Fruit fly (Drosophila melanogaster) Kc167 (cell line): ENCODE data around the gene chas.

Source experiments
- Myc ChIP-seq: fragments of >200 bp; optimal IDR thresholded peaks from 2 replicates; lab custom pipeline; 2017; ENCODE audit warnings: missing external identifiers
- Sin3A ChIP-seq: fragments of >200 bp; optimal IDR thresholded peaks from 2 replicates; lab custom pipeline; 2018; ENCODE audit warnings: missing external identifiers
- h ChIP-seq: fragments of >200 bp; optimal IDR thresholded peaks from 3 replicates; lab custom pipeline; 2018; ENCODE audit warnings: missing external identifiers
- insv ChIP-seq: fragments of >200 bp; optimal IDR thresholded peaks from 3 replicates; lab custom pipeline; 2018; ENCODE audit warnings: missing external identifiers
- psq ChIP-seq: fragments of >200 bp; optimal IDR thresholded peaks from 2 replicates; lab custom pipeline; 2017; ENCODE audit warnings: missing external identifiers
- ttk ChIP-seq: sonication (Bioruptor generic); optimal IDR thresholded peaks from 2 replicates; lab custom pipeline; 2017; ENCODE audit warnings: missing external identifiers

Gene chas

DNA sequence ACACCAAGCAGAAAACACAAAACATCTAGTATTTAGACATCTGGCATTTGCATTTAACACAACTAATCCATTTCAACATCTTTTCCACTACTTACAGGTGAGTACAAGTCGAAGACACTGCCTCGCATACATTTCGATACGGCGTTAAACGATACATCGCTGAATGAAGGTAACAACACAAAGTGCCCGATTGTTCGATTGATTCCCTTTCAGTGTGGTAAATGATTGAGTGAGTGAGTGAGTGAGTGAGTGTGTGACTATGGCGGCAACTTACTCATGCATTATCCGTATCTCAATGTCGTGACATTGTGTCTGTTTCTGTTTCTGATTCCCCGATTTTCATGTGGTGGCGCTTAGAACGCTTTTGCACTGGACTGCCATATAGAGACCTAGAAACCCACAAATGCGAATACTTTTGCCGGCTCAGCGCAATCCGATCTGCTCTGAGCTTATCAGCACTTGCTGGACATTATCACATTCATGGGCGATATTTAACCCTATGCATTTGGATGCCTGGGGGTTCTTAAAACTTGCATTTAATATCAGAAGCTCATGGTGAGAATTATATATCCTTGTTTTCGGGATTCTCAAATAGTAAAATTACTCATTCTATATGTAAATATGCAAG lies 37.7 kb upstream of the chas start:
- TF ChIP-seq insv (no peak), h (lab: Kevin White, UChicago) (no peak), Sin3A (lab: Kevin White, UChicago) (no peak), psq (lab: Kevin White, UChicago) (no peak), ttk (lab: Kevin White, UChicago) (no peak), Myc (lab: Kevin White, UChicago) (no peak)

DNA sequence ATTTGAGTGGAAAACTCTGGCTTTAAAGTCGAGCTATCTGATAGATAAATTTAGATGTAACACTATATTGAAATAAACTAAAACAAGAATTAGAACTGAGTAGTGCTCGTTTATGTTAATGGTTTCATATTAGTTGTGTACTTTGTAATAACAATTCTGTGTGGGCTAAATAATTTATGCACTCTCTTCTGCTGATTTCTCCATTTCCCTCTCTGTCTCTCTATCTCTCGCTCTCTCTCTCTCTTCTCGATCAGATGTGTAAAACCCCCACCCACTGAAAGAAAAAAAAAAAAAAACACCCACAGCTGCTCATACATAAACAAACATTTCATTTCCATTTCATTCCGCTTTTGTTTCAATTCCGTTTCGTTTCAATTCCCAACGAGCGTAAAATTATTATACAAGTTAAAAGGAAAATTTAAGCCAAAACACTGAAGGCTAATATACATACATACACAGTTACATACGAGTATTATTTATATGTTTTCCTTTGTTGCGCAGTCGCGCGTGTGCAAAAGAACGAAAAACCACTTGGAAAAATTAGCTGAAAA lies 35.2 kb upstream of the chas start:
- no peak for TF ChIP-seq h (lab: Kevin White, UChicago)
- no peak for TF ChIP-seq ttk (lab: Kevin White, UChicago)
- no peak for TF ChIP-seq insv
- TF ChIP-seq Sin3A (lab: Kevin White, UChicago) = no peak
- no peak for TF ChIP-seq psq (lab: Kevin White, UChicago)
- TF ChIP-seq Myc (lab: Kevin White, UChicago) = no peak

DNA sequence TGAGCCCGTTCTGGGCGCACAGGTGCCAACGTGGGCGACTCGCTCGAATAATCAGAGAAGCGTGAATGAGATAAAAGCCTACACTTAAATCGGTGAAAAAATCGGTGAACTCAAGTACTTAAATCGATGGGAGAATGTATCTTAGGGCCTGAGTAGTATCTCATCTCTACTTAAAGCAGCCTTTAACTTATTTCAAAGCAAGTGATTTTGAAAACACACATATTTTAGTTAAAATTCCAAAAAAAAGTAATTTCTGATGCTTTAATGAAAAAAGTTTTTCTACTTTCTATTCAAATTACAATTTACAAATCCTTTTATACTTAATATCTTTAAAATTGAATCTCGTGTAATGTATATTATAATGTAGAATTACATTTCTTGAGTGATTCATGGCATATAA lies 34.2 kb upstream of the chas start:
- TF ChIP-seq h (lab: Kevin White, UChicago) (no peak), ttk (lab: Kevin White, UChicago) (no peak), insv (no peak), Myc (lab: Kevin White, UChicago) (no peak), Sin3A (lab: Kevin White, UChicago) (no peak), psq (lab: Kevin White, UChicago) (no peak)

DNA sequence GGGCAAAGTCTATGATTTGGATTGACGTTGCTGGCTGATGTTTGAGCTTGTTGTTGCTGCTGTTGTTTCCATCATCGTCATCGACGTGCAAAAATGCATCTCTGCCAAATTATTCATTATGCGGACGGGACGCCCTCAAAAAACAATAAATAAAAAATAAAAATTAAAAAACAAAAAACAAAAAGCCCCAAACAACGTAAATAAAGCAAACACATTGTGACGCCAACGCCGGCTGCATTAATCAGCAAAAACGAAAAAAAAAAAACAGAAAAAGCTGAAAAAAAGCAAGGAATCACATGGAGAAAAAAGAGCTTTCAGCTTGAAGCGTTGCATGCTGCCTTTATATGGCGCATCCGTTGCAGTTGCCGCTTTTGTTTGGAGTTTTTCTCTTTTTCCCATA lies 33.5 kb upstream of the chas start:
- TF ChIP-seq insv = no peak
- no peak for TF ChIP-seq Sin3A (lab: Kevin White, UChicago)
- no peak for TF ChIP-seq Myc (lab: Kevin White, UChicago)
- no peak for TF ChIP-seq ttk (lab: Kevin White, UChicago)
- TF ChIP-seq psq (lab: Kevin White, UChicago) = no peak

DNA sequence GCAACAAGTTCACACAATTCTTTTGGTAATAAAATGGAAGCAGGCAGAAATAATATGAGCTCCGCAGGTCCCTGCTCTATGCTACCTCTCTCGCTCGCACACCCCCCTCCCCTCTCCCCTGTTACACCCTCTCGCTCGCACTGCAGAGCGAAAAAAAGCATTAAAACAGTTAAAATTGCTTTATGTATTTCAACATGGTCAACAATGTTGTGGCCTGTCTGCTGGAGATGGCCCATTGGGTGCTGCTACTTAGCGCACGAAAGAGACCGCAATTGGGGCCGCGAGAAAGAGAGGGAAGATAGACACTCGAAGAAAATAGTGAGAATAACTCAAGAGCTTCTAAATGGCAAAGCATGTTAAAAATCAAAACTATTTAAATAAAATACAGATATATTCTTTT lies 29.8 kb upstream of the chas start:
- TF ChIP-seq h (lab: Kevin White, UChicago) = no peak
- no peak for TF ChIP-seq Myc (lab: Kevin White, UChicago)
- no peak for TF ChIP-seq Sin3A (lab: Kevin White, UChicago)
- no peak for TF ChIP-seq ttk (lab: Kevin White, UChicago)
- TF ChIP-seq insv = no peak

DNA sequence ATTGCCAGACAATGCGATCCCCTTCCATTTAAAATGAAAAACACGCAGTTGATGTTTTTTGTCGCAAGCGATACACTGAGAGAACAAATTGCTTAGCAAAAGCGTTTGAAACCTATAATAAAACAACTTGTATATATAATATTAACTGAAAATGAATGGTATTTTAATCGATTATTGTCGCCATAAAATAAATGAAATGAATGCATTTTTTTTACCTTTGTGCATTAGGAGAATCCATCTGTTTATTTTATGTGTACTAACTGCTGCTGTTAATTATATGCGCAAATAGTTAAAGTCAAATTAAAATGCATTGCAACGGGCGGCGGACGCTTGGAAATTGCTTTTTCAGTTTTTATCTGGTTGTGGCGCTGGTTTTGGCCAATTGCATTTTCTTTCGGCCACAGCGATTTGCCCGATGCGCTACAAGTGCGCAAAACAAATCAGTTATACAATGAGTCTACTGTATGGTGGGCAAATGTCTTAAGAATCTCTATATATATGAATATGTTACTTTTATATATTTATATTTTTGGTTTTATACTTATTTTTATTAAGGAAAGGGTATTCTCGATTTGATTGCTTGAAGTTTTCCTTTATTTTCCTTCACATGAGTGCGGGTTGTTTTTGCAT lies 28.1 kb upstream of the chas start:
- no peak for TF ChIP-seq Myc (lab: Kevin White, UChicago)
- TF ChIP-seq ttk (lab: Kevin White, UChicago) = no peak
- TF ChIP-seq Sin3A (lab: Kevin White, UChicago) = no peak
- no peak for TF ChIP-seq insv
- no peak for TF ChIP-seq h (lab: Kevin White, UChicago)
- TF ChIP-seq psq (lab: Kevin White, UChicago) = no peak

DNA sequence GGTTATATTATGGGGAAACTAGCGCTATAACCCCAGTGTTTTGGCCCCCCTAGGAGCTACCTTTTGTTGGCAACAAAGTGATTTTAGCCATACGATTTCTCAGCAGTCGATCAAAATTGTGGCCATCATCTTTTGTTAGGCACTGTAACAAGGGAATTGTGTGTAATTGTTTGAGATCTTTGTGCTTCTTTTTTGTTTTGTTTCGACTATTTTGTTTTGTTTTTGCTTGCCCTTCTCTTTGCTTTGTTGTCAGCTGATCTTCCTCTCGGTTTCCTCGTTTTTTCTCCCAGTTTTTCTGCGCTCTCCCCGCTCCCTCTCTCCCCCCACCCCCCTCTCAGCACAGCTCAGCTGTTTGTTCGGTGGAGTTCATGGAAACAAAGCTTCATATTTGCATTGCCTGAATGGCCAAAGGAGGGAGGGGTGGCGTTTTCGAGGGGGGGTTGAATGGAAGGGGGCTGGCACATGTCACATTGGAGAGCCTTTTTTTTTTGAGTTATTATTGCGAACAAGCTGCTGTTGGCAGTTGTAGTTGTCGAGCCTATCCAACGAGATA lies 27.5 kb upstream of the chas start:
- TF ChIP-seq ttk (lab: Kevin White, UChicago) = no peak
- TF ChIP-seq Sin3A (lab: Kevin White, UChicago) = no peak
- no peak for TF ChIP-seq Myc (lab: Kevin White, UChicago)
- no peak for TF ChIP-seq h (lab: Kevin White, UChicago)
- no peak for TF ChIP-seq psq (lab: Kevin White, UChicago)
- TF ChIP-seq insv = no peak

DNA sequence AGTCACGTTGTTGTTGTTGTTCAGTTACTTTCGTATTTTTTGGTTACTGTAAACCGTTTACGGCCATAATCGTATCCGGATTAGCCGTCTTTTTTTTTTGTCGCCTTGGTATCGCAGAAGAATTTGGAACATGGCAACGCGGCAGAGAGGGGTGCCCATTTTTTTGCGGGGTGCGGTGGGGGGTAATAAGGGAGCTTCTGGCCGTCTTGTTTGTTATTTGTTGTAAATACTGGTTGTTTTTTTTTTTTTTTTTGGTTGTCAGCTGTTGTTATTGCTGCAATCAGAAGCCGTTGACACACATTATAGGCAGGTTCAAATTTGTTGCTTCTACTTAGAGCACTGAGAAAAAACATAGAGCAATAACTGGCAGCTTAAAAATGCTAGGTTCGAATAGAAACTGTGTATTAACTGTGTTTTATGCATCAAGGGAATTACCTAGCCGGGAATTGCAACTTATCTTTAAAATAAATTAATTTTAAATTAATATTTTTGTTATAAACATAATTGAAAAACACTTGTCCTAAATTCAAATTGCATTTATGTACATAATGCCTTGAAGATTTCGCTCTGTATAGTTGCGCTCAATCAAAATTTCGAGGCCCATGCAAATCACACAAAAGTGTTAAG lies 25.9 kb upstream of the chas start:
- no peak for TF ChIP-seq psq (lab: Kevin White, UChicago)

DNA sequence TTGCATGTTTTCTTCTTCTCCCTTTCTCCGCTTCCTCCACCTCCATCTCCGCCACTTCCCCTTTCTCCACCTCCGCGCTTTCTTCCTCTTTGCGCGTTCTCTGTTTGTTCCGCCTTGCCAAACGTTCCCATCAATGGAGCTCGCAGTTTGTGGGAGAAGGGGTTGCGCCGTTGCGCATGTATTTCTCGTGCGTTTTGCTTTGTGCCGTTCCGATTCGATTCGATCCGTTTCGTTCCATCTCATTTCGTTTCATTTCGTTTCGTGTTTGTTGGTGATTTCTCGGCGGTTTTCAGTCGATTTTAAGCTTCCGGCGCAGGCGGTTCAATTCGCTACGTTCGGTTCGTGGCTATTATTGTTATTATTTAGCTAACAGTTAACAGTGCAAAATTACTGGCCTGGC lies 24.4 kb upstream of the chas start:
- TF ChIP-seq h (lab: Kevin White, UChicago) (no peak), insv (no peak), psq (lab: Kevin White, UChicago) (no peak), Myc (lab: Kevin White, UChicago) (no peak), Sin3A (lab: Kevin White, UChicago) (no peak), ttk (lab: Kevin White, UChicago) (no peak)

DNA sequence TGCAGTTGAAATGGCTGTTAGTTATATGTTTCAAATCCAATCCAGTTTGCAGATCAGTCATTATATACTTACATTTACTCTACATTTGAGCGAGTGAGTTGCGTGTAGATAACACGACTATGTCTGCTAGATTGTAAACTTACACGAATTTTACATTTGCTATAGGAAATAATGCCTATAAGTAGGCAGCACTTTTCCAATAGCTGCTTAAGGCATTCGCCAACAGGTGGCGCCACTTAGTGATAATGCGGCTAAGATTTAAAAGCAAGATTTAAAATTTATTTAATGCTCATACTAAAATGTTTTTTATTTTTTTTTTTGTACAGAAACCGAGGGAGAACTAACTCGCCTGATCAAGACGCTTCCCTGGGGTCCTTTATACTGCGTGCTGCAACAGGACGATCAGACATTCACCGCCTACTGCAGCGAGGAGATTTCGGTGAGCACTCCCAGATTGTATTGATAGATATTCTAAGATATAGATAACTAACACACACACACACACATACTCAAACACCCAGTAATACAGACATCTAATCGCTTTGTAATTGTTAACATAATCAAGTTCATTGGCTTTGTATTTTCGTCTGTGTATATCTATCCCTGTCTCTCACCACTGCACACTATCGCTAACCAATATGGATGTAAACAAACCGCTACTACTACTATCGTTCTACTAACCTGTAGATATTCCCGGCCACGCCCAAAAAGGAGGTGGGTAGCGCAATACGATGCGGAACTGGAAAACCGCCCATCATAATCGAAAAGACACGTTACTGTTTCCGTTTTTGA lies 21.9 kb upstream of the chas start:
- TF ChIP-seq Myc (lab: Kevin White, UChicago) = no peak
- TF ChIP-seq Sin3A (lab: Kevin White, UChicago) = no peak
- no peak for TF ChIP-seq ttk (lab: Kevin White, UChicago)
- no peak for TF ChIP-seq h (lab: Kevin White, UChicago)
- TF ChIP-seq psq (lab: Kevin White, UChicago) = no peak
- no peak for TF ChIP-seq insv
